Fruit fly (Drosophila melanogaster) Kc167 (cell line): Measurements from ENCODE around the gene CG13022.

ENCODE experiments used
- Myc ChIP-seq: fragments of >200 bp; optimal IDR thresholded peaks from 2 replicates; lab custom pipeline; 2017; ENCODE audit warnings: missing external identifiers
- h ChIP-seq: fragments of >200 bp; optimal IDR thresholded peaks from 3 replicates; lab custom pipeline; 2018; ENCODE audit warnings: missing external identifiers
- psq ChIP-seq: fragments of >200 bp; optimal IDR thresholded peaks from 2 replicates; lab custom pipeline; 2017; ENCODE audit warnings: missing external identifiers
- ttk ChIP-seq: sonication (Bioruptor generic); optimal IDR thresholded peaks from 2 replicates; lab custom pipeline; 2017; ENCODE audit warnings: missing external identifiers

dm6 chr3L:16956003-16956767, 17.4 kb upstream of the CG13022 start:
- TF ChIP-seq ttk (lab: Kevin White, UChicago) (no peak), h (lab: Kevin White, UChicago) (no peak), psq (lab: Kevin White, UChicago) (no peak), Myc (lab: Kevin White, UChicago) (no peak)
